Worm (Caenorhabditis elegans) whole organism, L4/young adult: Measurements from ENCODE around the gene dlc-3.
A peak's percentile ranks its signal among the peaks of the same experiment; 100 is the strongest.
"Not testable (repeated sequence)": the region's sequence is repeated elsewhere in the genome, so short reads cannot be mapped to it uniquely, and the experiment has no call there.

Experiments
- W03F9.2 ChIP-seq: fragments of 150-350 bp; optimal IDR thresholded peaks from 2 replicates; lab custom pipeline; 2014; ENCODE audit warnings: missing biosample characterization, missing genetic modification characterization
- dao-5 ChIP-seq: sonication (generic microtip); optimal IDR thresholded peaks from 2 replicates; lab custom pipeline; 2016; ENCODE audit warnings: missing genotype, missing genetic modification characterization, moderate library complexity, missing compliant biosample characterization
- him-1 ChIP-seq: sonication (generic microtip); optimal IDR thresholded peaks from 2 replicates; lab custom pipeline; 2016; ENCODE audit warnings: missing genotype, missing genetic modification reagents, missing genetic modification characterization, missing compliant biosample characterization

Gene dlc-3

DNA sequence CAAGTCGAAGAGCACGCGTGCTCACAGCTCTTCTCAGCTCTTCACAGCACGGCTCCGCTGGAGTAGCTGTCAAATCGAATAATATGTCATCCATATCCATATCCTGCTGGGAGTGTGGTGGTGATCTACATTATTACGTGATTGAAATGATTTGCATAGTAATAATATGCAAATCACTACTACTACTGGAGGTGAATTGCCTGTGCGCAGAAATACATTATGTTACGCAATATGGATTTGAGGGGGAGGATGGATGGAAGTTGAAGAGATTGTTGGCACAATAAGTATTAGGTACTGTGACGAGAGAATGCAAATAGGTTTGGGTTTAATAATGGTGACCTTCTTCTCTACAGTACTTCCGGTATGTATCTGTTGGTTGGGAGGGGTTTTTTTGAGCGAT, 28.7 kb upstream of the dlc-3 start:
- TF ChIP-seq W03F9.2 (tag; lab: Kevin White, UChicago) (no peak), dao-5 (no peak), him-1 (tag; lab: Kevin White, UChicago) (no peak)

DNA sequence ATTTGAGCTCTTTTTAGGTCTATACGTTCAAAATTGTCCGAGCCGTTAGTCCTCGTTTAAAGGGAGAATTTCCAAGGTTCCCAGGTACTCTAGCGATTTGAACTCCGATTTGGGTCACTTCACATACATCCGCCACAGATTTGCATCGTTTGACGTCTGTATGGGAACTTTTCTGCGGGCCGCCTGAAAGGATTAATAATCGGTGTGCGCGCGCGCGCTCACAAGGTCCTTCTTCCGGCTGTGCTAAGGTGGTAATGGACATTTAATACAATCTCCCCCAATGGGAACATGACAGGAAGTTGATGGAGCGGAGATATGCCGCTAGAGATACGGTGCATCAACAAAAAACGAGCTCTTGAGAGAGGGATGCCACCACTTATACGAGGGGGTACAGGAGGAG, 24.2 kb upstream of the dlc-3 start:
- no peak for TF ChIP-seq W03F9.2 (tag; lab: Kevin White, UChicago)
- no peak for TF ChIP-seq him-1 (tag; lab: Kevin White, UChicago)
- TF ChIP-seq dao-5, result no peak

ce11 chrIV:16410078-16410636, 21.9 kb upstream of the dlc-3 start:
- TF ChIP-seq him-1 (tag; lab: Kevin White, UChicago), result no peak
- no peak for TF ChIP-seq W03F9.2 (tag; lab: Kevin White, UChicago)
- no peak for TF ChIP-seq dao-5

DNA sequence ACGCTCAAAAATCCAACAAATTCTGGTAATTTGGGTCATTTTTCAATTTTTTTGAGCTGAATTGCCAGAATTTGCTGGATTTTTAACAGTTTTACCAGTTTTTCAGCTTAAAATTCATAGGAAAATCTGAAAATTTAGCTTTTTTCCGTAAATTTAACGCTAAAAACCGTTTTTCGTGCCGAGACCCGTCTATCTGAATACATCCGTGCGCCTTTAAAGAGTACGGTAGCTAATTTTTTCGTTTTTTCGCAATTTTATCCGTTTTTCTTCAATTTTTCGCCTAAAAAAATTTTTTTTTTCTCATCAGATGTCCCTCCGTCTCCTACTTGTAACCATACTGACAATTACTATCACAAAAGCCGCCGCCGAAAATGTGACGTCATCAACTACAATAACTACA, 20.3 kb upstream of the dlc-3 start, which contains the start of gene Y65A5A.2:
Gene Y65A5A.2, plus strand, starts transcription at position 308 of the 400 bp plus-strand sequence.
- TF ChIP-seq dao-5 (no peak), W03F9.2 (tag; lab: Kevin White, UChicago) (no peak), him-1 (tag; lab: Kevin White, UChicago) (no peak)

- TF ChIP-seq him-1 (tag; lab: Kevin White, UChicago) (peak; percentile 56), dao-5 (no peak), W03F9.2 (tag; lab: Kevin White, UChicago) (peak; percentile 62)
These were observed 16.7 kb upstream of the dlc-3 start for ce11 chrIV:16415100-16415973.

DNA sequence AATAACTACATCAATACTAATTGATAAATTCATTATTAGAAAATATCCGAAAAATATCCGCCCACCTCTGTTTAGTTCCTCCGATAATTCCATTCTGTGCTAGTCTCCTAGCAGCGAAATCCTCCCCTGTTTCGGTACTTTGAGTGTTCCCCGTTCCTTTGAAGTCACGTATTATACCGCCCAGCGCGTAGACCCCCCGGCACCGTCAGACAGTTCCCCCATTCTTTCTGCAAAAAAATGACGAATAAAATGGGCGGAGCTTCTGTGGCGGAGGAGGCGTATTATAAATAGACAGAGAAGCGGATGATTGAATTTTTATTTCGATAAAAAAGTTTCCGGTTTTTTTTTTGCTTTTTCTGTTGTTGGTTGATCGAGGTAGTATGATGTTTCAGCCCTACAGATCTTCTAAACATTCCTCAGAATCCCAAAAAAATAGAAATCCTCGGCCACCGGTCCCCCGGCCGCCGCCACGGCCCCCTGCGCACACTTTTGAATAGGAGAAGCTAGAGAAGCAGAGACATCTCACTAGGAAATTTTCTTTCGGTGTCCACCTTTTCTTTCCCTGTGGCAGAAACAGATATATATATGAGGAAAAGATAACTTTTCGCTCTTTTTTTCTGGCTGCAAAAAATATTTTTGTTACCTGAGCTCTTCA, 10.0 kb upstream of the dlc-3 start:
- TF ChIP-seq W03F9.2 (tag; lab: Kevin White, UChicago), result no peak
- no peak for TF ChIP-seq him-1 (tag; lab: Kevin White, UChicago)
- TF ChIP-seq dao-5, result no peak

DNA sequence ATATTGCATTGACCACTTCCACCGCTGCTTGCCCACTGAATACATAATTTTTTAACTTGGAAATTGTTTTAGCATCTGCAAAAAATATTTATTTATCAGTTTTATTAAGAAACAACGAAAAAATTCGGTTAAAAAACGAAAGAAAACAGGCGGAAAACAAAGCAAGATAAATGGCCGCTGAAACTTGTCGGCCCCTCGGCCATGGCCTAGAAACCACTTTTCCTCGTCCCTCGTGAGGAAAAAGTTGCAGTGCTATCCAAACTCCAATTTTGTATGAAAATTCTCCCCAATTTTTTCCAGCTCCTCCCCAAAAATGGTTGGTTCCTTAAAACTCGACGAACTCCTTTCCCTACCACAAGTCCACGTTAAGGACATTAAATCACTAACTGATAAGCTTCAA, 7.7 kb upstream of the dlc-3 start, which contains the start of gene Y10G11A.1:
Gene Y10G11A.1, plus strand, starts transcription at position 301 of the 400 bp plus-strand sequence.
- TF ChIP-seq dao-5; W03F9.2 (tag; lab: Kevin White, UChicago); him-1 (tag; lab: Kevin White, UChicago): not testable (repeated sequence)

DNA sequence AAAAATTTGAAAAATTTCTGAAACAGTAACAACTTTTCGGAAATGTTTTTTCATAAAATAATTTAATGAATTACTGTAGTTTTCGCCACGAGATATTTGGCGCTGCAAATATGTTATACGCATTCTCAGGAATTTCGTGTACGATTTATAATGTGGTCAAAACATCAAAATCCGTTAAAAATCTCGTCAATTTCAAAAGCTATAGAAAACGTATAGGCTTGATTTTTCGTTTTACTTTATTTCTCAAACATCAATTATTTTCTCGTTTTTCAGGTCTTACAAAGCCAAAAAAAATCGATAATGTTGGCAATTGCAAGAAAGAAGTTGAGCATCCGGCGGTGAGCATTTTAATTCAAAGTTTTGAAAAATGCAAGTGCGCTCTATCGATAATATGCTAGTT, 10.9 kb downstream of the dlc-3 start, which contains the start of gene dlc-4:
Gene dlc-4, plus strand, starts transcription at position 301 of the 400 bp plus-strand sequence.
- no peak for TF ChIP-seq dao-5
- TF ChIP-seq him-1 (tag; lab: Kevin White, UChicago), result no peak
- TF ChIP-seq W03F9.2 (tag; lab: Kevin White, UChicago), result no peak

DNA sequence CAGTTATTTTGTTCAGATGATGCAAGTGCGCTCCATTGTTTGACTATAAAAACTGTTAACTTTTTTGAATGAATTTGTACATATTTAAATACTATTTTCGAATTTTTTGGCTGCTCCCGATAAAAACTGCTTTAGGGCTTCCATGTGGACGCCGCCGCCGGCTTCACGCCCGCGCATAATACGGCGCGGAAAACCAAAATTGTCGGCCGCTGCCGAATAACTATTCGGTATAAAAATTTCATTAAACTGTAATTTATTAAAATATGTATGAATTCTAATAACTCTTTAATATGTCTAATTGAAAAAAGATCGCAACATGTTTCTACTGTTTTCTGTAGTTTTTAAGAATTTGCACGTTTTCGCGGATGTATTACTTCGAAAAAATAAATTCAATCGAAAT, 14.6 kb downstream of the dlc-3 start:
- TF ChIP-seq dao-5 (no peak), W03F9.2 (tag; lab: Kevin White, UChicago) (no peak), him-1 (tag; lab: Kevin White, UChicago) (no peak)

DNA sequence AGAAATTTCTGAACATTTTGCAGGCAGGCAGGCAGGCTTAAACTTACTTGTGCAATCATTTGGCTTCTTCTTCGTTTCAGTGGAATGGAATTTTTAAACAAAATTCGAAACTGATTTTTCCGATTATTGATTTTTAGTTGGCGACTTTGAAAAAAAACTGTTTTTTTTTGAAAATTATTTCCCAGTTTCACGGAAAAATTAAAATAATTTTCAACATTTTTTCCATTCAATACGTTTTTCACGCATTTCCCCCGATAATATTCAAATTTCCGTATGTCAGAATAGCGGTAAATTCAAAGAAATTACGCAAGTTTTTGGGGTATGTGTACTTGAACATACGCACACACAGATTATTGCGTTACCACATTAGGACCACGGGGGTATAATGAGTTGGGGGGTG, 38.9 kb downstream of the dlc-3 start, which contains the start of gene VY10G11R.1:
Gene VY10G11R.1, minus strand, starts transcription at position 101 of the 400 bp plus-strand sequence.
- not testable (repeated sequence) for TF ChIP-seq dao-5; him-1 (tag; lab: Kevin White, UChicago); W03F9.2 (tag; lab: Kevin White, UChicago)

ce11 chrIV:16471569-16471968, 39.5 kb downstream of the dlc-3 start:
- TF ChIP-seq dao-5, result no peak
- TF ChIP-seq him-1 (tag; lab: Kevin White, UChicago), result no peak
- no peak for TF ChIP-seq W03F9.2 (tag; lab: Kevin White, UChicago)

DNA sequence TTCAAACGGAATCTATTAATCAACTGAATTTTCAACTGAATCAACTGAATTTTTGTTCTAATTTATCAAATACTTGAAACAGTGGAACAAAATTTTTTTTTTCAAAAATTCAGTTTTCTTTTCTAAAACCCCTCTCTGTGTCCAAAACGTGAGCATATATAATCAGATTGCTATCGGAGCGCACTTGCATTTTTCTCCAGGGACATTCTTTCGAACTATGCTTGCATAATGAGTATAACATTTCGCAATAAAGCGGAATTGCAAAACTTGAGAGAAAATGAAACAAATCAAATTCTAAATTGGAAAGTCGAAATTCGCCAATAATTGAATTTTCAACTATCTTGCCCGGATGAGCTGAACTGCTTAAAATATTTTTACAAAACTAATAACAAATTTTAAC, 44.1 kb downstream of the dlc-3 start:
- TF ChIP-seq him-1 (tag; lab: Kevin White, UChicago) (no peak), W03F9.2 (tag; lab: Kevin White, UChicago) (no peak), dao-5 (no peak)

DNA sequence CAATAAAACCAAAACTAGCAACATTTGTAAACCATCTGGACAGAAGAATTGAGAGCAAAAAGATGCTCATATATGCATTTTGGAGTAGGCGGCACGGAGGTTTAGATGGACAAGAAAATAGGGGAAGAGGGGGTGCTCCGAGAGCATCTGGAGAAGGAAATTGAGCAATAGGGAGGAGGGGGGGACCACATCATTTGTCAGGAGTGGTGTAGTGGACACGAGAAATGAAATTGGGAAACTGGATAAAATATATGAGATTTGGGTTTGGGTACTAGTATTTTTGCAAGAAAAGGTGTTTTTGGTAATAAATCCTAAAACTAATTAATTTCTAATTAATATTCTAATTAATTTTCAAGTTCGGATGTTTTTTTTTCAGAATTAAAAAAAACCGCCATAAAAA, 45.1 kb downstream of the dlc-3 start, which contains the start of gene Y51H4A.1:
Gene Y51H4A.1, minus strand, starts transcription at position 127 of the 400 bp plus-strand sequence.
- no peak for TF ChIP-seq him-1 (tag; lab: Kevin White, UChicago)
- no peak for TF ChIP-seq dao-5
- TF ChIP-seq W03F9.2 (tag; lab: Kevin White, UChicago), result no peak
